Worm (Caenorhabditis elegans): Measurements from ENCODE around the gene ubc-26.
A peak's percentile ranks its signal among the peaks of the same experiment; 100 is the strongest.

ubc-26 gene

ce11 chrII:2888957-2889630 lies 11.1 kb downstream of the ubc-26 start, which contains the start of gene pinn-1 (continued):
- TF ChIP-seq jun-1 (tag; optimal IDR thresholded peaks at IDR 0.05) (peak; percentile 40), ztf-4 (tag; optimal IDR thresholded peaks at IDR 0.05) (peak; percentile 36), nhr-77 (tag; optimal IDR thresholded peaks at IDR 0.05) (peak; percentile 9), lsy-12 (tag; optimal IDR thresholded peaks at IDR 0.05) (peak; percentile 86)

- TF ChIP-seq ceh-28 (tag; optimal IDR thresholded peaks at IDR 0.05) (peak; percentile 94), tbx-2 (tag; optimal IDR thresholded peaks at IDR 0.05) (no peak)
Observed at ce11 chrII:2885518-2886449, 14.4 kb downstream of the ubc-26 start.

ce11 chrII:2884810-2885209 lies 15.3 kb downstream of the ubc-26 start, which contains the start of gene pigw-1:
Gene pigw-1, minus strand, starts transcription at chrII:2884910.
- TF ChIP-seq ceh-82 (tag; optimal IDR thresholded peaks at IDR 0.05) (no peak), lsy-12 (tag; optimal IDR thresholded peaks at IDR 0.05) (no peak), nhr-23 (tag; optimal IDR thresholded peaks at IDR 0.05) (no peak), aly-2 (tag; optimal IDR thresholded peaks at IDR 0.05) (no peak), ceh-28 (tag; optimal IDR thresholded peaks at IDR 0.05) (no peak)

- TF ChIP-seq elt-3 (tag; optimal IDR thresholded peaks at IDR 0.05) = no peak
- TF ChIP-seq ZK546.5 (tag; optimal IDR thresholded peaks at IDR 0.05) = no peak
- TF ChIP-seq unc-39 (tag; optimal IDR thresholded peaks at IDR 0.05) = no peak
- TF ChIP-seq elt-1 (tag; optimal IDR thresholded peaks at IDR 0.05) = no peak
- TF ChIP-seq ztf-11 (tag; optimal IDR thresholded peaks at IDR 0.05) = no peak
- no peak for TF ChIP-seq fos-1 (tag; optimal IDR thresholded peaks at IDR 0.05)
- TF ChIP-seq elt-2 (tag; optimal IDR thresholded peaks at IDR 0.05) = no peak
Observed at ce11 chrII:2881088-2881487, 19.1 kb downstream of the ubc-26 start.

- TF ChIP-seq nhr-67 (tag; optimal IDR thresholded peaks at IDR 0.05) (no peak), lsy-12 (tag; optimal IDR thresholded peaks at IDR 0.05) (no peak), pqm-1 (tag; optimal IDR thresholded peaks at IDR 0.05) (no peak), nhr-23 (tag; optimal IDR thresholded peaks at IDR 0.05) (no peak), fos-1 (tag; optimal IDR thresholded peaks at IDR 0.05) (no peak), nhr-76 (tag; optimal IDR thresholded peaks at IDR 0.05) (no peak), elt-1 (tag; optimal IDR thresholded peaks at IDR 0.05) (no peak), nhr-77 (tag; optimal IDR thresholded peaks at IDR 0.05) (no peak)
Observed at ce11 chrII:2878909-2879308, 21.2 kb downstream of the ubc-26 start.

- TF ChIP-seq daf-12 (tag; optimal IDR thresholded peaks at IDR 0.05) (no peak), nhr-77 (tag; optimal IDR thresholded peaks at IDR 0.05) (no peak), nhr-67 (tag; optimal IDR thresholded peaks at IDR 0.05) (no peak), ceh-9 (tag; optimal IDR thresholded peaks at IDR 0.05) (no peak), nhr-12 (tag; optimal IDR thresholded peaks at IDR 0.05) (no peak), nhr-25 (tag; optimal IDR thresholded peaks at IDR 0.05) (no peak), pha-4 (tag; optimal IDR thresholded peaks at IDR 0.05) (no peak), sea-2 (GFP tag; optimal IDR thresholded peaks at IDR 0.05) (no peak), nhr-76 (tag; optimal IDR thresholded peaks at IDR 0.05) (no peak), aly-2 (tag; optimal IDR thresholded peaks at IDR 0.05) (no peak), ztf-4 (tag; optimal IDR thresholded peaks at IDR 0.05) (no peak)
Observed at ce11 chrII:2874801-2875200, 25.3 kb downstream of the ubc-26 start, which contains the start of gene Y110A2AL.1. Gene Y110A2AL.1, plus strand, starts transcription at chrII:2875101.

- no peak for TF ChIP-seq nhr-77 (tag; optimal IDR thresholded peaks at IDR 0.05)
- TF ChIP-seq fkh-2 (tag; optimal IDR thresholded peaks at IDR 0.05) = no peak
- TF ChIP-seq lin-39 (tag; optimal IDR thresholded peaks at IDR 0.05) = no peak
- TF ChIP-seq nhr-76 (tag; optimal IDR thresholded peaks at IDR 0.05) = no peak
- no peak for TF ChIP-seq nhr-25 (tag; optimal IDR thresholded peaks at IDR 0.05)
- no peak for TF ChIP-seq elt-1 (tag; optimal IDR thresholded peaks at IDR 0.05)
- no peak for TF ChIP-seq nhr-67 (tag; optimal IDR thresholded peaks at IDR 0.05)
- no peak for TF ChIP-seq elt-2 (tag; optimal IDR thresholded peaks at IDR 0.05)
- TF ChIP-seq mml-1 (tag; optimal IDR thresholded peaks at IDR 0.05) = no peak
- TF ChIP-seq sea-2 (GFP tag; optimal IDR thresholded peaks at IDR 0.05) = no peak
- TF ChIP-seq jun-1 (tag; optimal IDR thresholded peaks at IDR 0.05) = no peak
- no peak for TF ChIP-seq ceh-16 (tag; optimal IDR thresholded peaks at IDR 0.05)
- TF ChIP-seq nhr-43 (tag; optimal IDR thresholded peaks at IDR 0.05; ENCODE audit: poor library complexity, severe bottlenecking) = no peak
- no peak for TF ChIP-seq ama-1 (optimal IDR thresholded peaks at IDR 0.05)
- TF ChIP-seq ztf-11 (tag; optimal IDR thresholded peaks at IDR 0.05) = no peak
- no peak for TF ChIP-seq unc-39 (tag; optimal IDR thresholded peaks at IDR 0.05)
Observed at ce11 chrII:2871816-2872215, 28.3 kb downstream of the ubc-26 start, which contains the start of gene Y110A2AL.10. Gene Y110A2AL.10, minus strand, starts transcription at chrII:2871916.

All from whole organism, L3 larva.